Worm (Caenorhabditis elegans): Measurements from ENCODE around the gene sru-1.

The sru-1 gene

ce11 chrIV:9444417-9445026 is 43.9 kb upstream of the sru-1 start (continued):
- no peak for TF ChIP-seq ceh-9 (tag; optimal IDR thresholded peaks at IDR 0.05)
- TF ChIP-seq nhr-11 (tag; optimal IDR thresholded peaks at IDR 0.05), result no peak
- peak; percentile 77 for TF ChIP-seq ceh-18 (tag; optimal IDR thresholded peaks at IDR 0.05)
- TF ChIP-seq F13H6.1 (tag; optimal IDR thresholded peaks at IDR 0.05), result peak; percentile 42
- TF ChIP-seq hlh-8 (tag; optimal IDR thresholded peaks at IDR 0.05), result peak; percentile 26
- TF ChIP-seq hlh-15 (tag; optimal IDR thresholded peaks at IDR 0.05), result no peak
- peak; percentile 86 for TF ChIP-seq ceh-31 (tag; optimal IDR thresholded peaks at IDR 0.05)
- peak; percentile 23 for TF ChIP-seq fkh-6 (tag; optimal IDR thresholded peaks at IDR 0.05)
- TF ChIP-seq pros-1 (tag; optimal IDR thresholded peaks at IDR 0.05), result peak; percentile 61
- TF ChIP-seq unc-42 (tag; optimal IDR thresholded peaks at IDR 0.05), result peak; percentile 79
- peak; percentile 61 for TF ChIP-seq ets-4 (tag; optimal IDR thresholded peaks at IDR 0.05)
- peak; percentile 6 for TF ChIP-seq C08G9.2 (tag; optimal IDR thresholded peaks at IDR 0.05)
- peak; percentile 67 for TF ChIP-seq rnt-1 (tag; optimal IDR thresholded peaks at IDR 0.05)
- TF ChIP-seq dve-1 (tag; optimal IDR thresholded peaks at IDR 0.05), result peak; percentile 52
- TF ChIP-seq ceh-14 (tag; optimal IDR thresholded peaks at IDR 0.05), result peak; percentile 50
- TF ChIP-seq pat-9 (tag; optimal IDR thresholded peaks at IDR 0.05), result no peak
- peak; percentile 21 for TF ChIP-seq ttx-3 (tag; optimal IDR thresholded peaks at IDR 0.05)
- peak; percentile 7 for TF ChIP-seq madf-2 (tag; optimal IDR thresholded peaks at IDR 0.05)
- TF ChIP-seq fkh-10 (GFP tag; optimal IDR thresholded peaks at IDR 0.05), result no peak
- TF ChIP-seq K02D7.2 (tag; optimal IDR thresholded peaks at IDR 0.05), result no peak
- peak; percentile 7 for TF ChIP-seq ceh-48 (tag; optimal IDR thresholded peaks at IDR 0.05)
- TF ChIP-seq ztf-16 (tag; optimal IDR thresholded peaks at IDR 0.05), result peak; percentile 40
- peak; percentile 82 for TF ChIP-seq ceh-34 (tag; optimal IDR thresholded peaks at IDR 0.05)
- peak; percentile 41 for TF ChIP-seq ceh-2 (tag; optimal IDR thresholded peaks at IDR 0.05)
- TF ChIP-seq tbx-7 (tag; optimal IDR thresholded peaks at IDR 0.05), result peak; percentile 6
- TF ChIP-seq eyg-1 (tag; optimal IDR thresholded peaks at IDR 0.05), result no peak
- peak; percentile 33 for TF ChIP-seq che-1 (tag; optimal IDR thresholded peaks at IDR 0.05)
- TF ChIP-seq odd-2 (tag; optimal IDR thresholded peaks at IDR 0.05), result no peak
- TF ChIP-seq pha-2 (tag; optimal IDR thresholded peaks at IDR 0.05), result peak; percentile 7
- TF ChIP-seq elt-2 (tag; optimal IDR thresholded peaks at IDR 0.05), result peak; percentile 77
- TF ChIP-seq tbx-2 (tag; optimal IDR thresholded peaks at IDR 0.05), result peak; percentile 87
- peak; percentile 33; the same call in 1 of the 2 replicates for TF ChIP-seq sox-2 (GFP tag; IDR thresholded peaks at IDR 0.05)
- TF ChIP-seq hlh-30 (tag; optimal IDR thresholded peaks at IDR 0.05; ENCODE audit: insufficient read depth), result peak; percentile 80
- no peak for TF ChIP-seq T23F11.4 (GFP tag; optimal IDR thresholded peaks at IDR 0.05)
- no peak for TF ChIP-seq fax-1 (tag; optimal IDR thresholded peaks at IDR 0.05)

ce11 chrIV:9445407-9445806 is 43.0 kb upstream of the sru-1 start, which contains the start of gene hsp-12.3:
hsp-12.3 (minus strand) TSS chrIV:9445507.
- TF ChIP-seq pha-2 (tag; optimal IDR thresholded peaks at IDR 0.05) (no peak), npax-4 (tag; optimal IDR thresholded peaks at IDR 0.05) (no peak), ttx-3 (tag; optimal IDR thresholded peaks at IDR 0.05) (no peak), sdc-2 (tag; optimal IDR thresholded peaks at IDR 0.05) (no peak), fkh-6 (tag; optimal IDR thresholded peaks at IDR 0.05) (no peak), K09A11.1 (tag; optimal IDR thresholded peaks at IDR 0.05; ENCODE audit: insufficient read depth) (no peak)

ce11 chrIV:9447209-9447608 is 41.2 kb upstream of the sru-1 start, which contains the start of gene hsp-12.6:
hsp-12.6 (minus strand) TSS chrIV:9447228.
- TF ChIP-seq ets-4 (tag; optimal IDR thresholded peaks at IDR 0.05), result no peak
- TF ChIP-seq lin-11 (tag; optimal IDR thresholded peaks at IDR 0.05), result no peak
- TF ChIP-seq C08G9.2 (tag; optimal IDR thresholded peaks at IDR 0.05), result no peak
- TF ChIP-seq unc-55 (GFP tag; optimal IDR thresholded peaks at IDR 0.05), result no peak
- TF ChIP-seq ceh-24 (tag; optimal IDR thresholded peaks at IDR 0.05), result no peak
- TF ChIP-seq T23F11.4 (GFP tag; optimal IDR thresholded peaks at IDR 0.05), result no peak
- no peak for TF ChIP-seq zip-5 (tag; optimal IDR thresholded peaks at IDR 0.05)
- no peak for TF ChIP-seq syd-9 (tag; optimal IDR thresholded peaks at IDR 0.05)
- TF ChIP-seq F13H6.1 (tag; optimal IDR thresholded peaks at IDR 0.05), result no peak
- TF ChIP-seq unc-86 (tag; optimal IDR thresholded peaks at IDR 0.05), result no peak

Measured in whole organism, late embryonic.